Worm (Caenorhabditis elegans) whole organism, young adult: ENCODE data around the gene sra-1.

ENCODE experiments used
- B0035.1 ChIP-seq: sonication (generic microtip); optimal IDR thresholded peaks from 2 replicates; lab custom pipeline; 2016; ENCODE audit warnings: missing genetic modification characterization, mild to moderate bottlenecking, missing compliant biosample characterization, missing genotype, missing genetic modification reagents
- C06A6.2 ChIP-seq: fragments of 200-800 bp; sonication (Bioruptor generic); conservative IDR thresholded peaks from 2 replicates; pipeline ENCODE4 v1.3.6; 2022; ENCODE audit warnings: missing genetic modification characterization, missing compliant biosample characterization
- F10E7.11 ChIP-seq: sonication (generic microtip); optimal IDR thresholded peaks from 2 replicates; lab custom pipeline; 2017; ENCODE audit warnings: mild to moderate bottlenecking, missing genetic modification characterization, moderate library complexity, missing compliant biosample characterization
- F22D6.2 ChIP-seq: sonication (generic microtip); optimal IDR thresholded peaks from 2 replicates; lab custom pipeline; 2016; ENCODE audit warnings: mild to moderate bottlenecking, missing genetic modification characterization, missing compliant biosample characterization
- F33H1.4 ChIP-seq: fragments of 200-800 bp; sonication (Bioruptor generic); IDR thresholded peaks from 2 replicates; pipeline ENCODE4 v1.3.6; 2022; ENCODE audit warnings: missing genetic modification reagents, missing genetic modification characterization, missing compliant biosample characterization
- F37B4.10 ChIP-seq: fragments of 200-800 bp; sonication (Bioruptor generic); IDR thresholded peaks from 2 replicates; pipeline ENCODE4 v1.3.6; 2022; ENCODE audit warnings: missing genetic modification characterization, missing compliant biosample characterization
- F49E8.2 ChIP-seq: sonication (generic microtip); optimal IDR thresholded peaks from 3 replicates; lab custom pipeline; 2017; ENCODE audit warnings: missing genetic modification characterization, mild to moderate bottlenecking, missing compliant biosample characterization, antibody characterized with exemption, moderate library complexity; ENCODE audit not compliant: insufficient read depth
- F52B5.7 ChIP-seq: sonication (generic microtip); optimal IDR thresholded peaks from 2 replicates; lab custom pipeline; 2016; ENCODE audit warnings: mild to moderate bottlenecking, missing genetic modification characterization, missing compliant biosample characterization
- F55B11.4 ChIP-seq: sonication (generic microtip); optimal IDR thresholded peaks from 2 replicates; lab custom pipeline; 2016; ENCODE audit warnings: missing compliant biosample characterization, missing genetic modification characterization, borderline replicate concordance; ENCODE audit not compliant: insufficient read depth
- K11D2.4 ChIP-seq: fragments of 200-800 bp; sonication (Bioruptor generic); IDR thresholded peaks from 2 replicates; pipeline ENCODE4 v1.3.6; 2022; ENCODE audit warnings: missing genetic modification reagents, missing genetic modification characterization, missing compliant biosample characterization
- T07F8.4 ChIP-seq: sonication (generic microtip); optimal IDR thresholded peaks from 2 replicates; lab custom pipeline; 2016; ENCODE audit warnings: mild to moderate bottlenecking, missing genetic modification characterization, moderate library complexity, missing compliant biosample characterization
- Y53F4B.3 ChIP-seq: fragments of 200-800 bp; sonication (Bioruptor generic); IDR thresholded peaks from 2 replicates; pipeline ENCODE4 v1.3.6; 2022; ENCODE audit warnings: missing genetic modification reagents, missing genetic modification characterization, missing compliant biosample characterization
- Y67H2A.10 ChIP-seq: fragments of 200-800 bp; sonication (Bioruptor generic); conservative IDR thresholded peaks from 2 replicates; pipeline ENCODE4 v1.3.6; 2022; ENCODE audit warnings: missing genetic modification reagents, missing genetic modification characterization, missing compliant biosample characterization
- ama-1 ChIP-seq, 3 experiments: fragments of 150-350 bp in 1 of 3; sonication (generic microtip) in 2 of 3; optimal IDR thresholded peaks; 2 replicates each; lab custom pipeline; 2014 to 2018; ENCODE audit warnings: missing biosample characterization in 2 of 3, missing genetic modification characterization in 2 of 3, missing genetic modification reagents in 2 of 3
- aptf-2 ChIP-seq: fragments of 200-800 bp; sonication (Bioruptor generic); conservative IDR thresholded peaks from 2 replicates; pipeline ENCODE4 v1.3.6; 2022; ENCODE audit warnings: missing genetic modification reagents, missing genetic modification characterization, missing compliant biosample characterization
- atf-7 ChIP-seq: sonication (generic microtip); optimal IDR thresholded peaks from 2 replicates; lab custom pipeline; 2017; ENCODE audit warnings: mild to moderate bottlenecking, missing genetic modification characterization, missing compliant biosample characterization
- ccch-3 ChIP-seq: fragments of 200-800 bp; sonication (Bioruptor generic); optimal IDR thresholded peaks from 2 replicates; lab custom pipeline; 2018; ENCODE audit warnings: mild to moderate bottlenecking, missing genetic modification characterization, missing compliant biosample characterization
- cebp-1 ChIP-seq, 2 experiments: fragments of 200-800 bp in 1 of 2; sonication (Bioruptor generic) in 1 of 2; sonication (generic microtip) in 1 of 2; IDR thresholded peaks in 1 of 2; optimal IDR thresholded peaks in 1 of 2; 2 replicates each; pipeline versions ENCODE4 v1.3.6 to Lab custom; 2017 to 2022; ENCODE audit warnings: missing compliant biosample characterization in 2 of 2, missing genetic modification characterization in 2 of 2, mild to moderate bottlenecking in 1 of 2, missing genetic modification reagents in 1 of 2, moderate library complexity in 1 of 2
- ceh-100 ChIP-seq: fragments of 200-800 bp; sonication (Bioruptor generic); IDR thresholded peaks from 2 replicates; pipeline ENCODE4 v1.3.6; 2022; ENCODE audit warnings: missing genetic modification reagents, missing genetic modification characterization, missing compliant biosample characterization
- ceh-58 ChIP-seq: fragments of 200-800 bp; sonication (Bioruptor generic); IDR thresholded peaks from 2 replicates; pipeline ENCODE4 v1.3.6; 2022; ENCODE audit warnings: missing genetic modification characterization, missing compliant biosample characterization
- ceh-91 ChIP-seq: fragments of 200-800 bp; sonication (Bioruptor generic); IDR thresholded peaks from 2 replicates; pipeline ENCODE4 v1.3.6; 2022; ENCODE audit warnings: missing genetic modification reagents, missing genetic modification characterization, missing compliant biosample characterization
- chd-7 ChIP-seq: sonication (generic microtip); optimal IDR thresholded peaks from 2 replicates; lab custom pipeline; 2016; ENCODE audit warnings: mild to moderate bottlenecking, missing genetic modification characterization, moderate library complexity, missing compliant biosample characterization
- dox-1 ChIP-seq: fragments of 200-800 bp; sonication (Bioruptor generic); IDR thresholded peaks from 2 replicates; pipeline ENCODE4 v1.3.6; 2022; ENCODE audit warnings: missing genetic modification reagents, missing genetic modification characterization, missing compliant biosample characterization
- dpff-1 ChIP-seq: sonication (generic microtip); optimal IDR thresholded peaks from 2 replicates; lab custom pipeline; 2017; ENCODE audit warnings: mild to moderate bottlenecking, missing genetic modification characterization, missing compliant biosample characterization
- dpl-1 ChIP-seq: fragments of 150-350 bp; optimal IDR thresholded peaks from 2 replicates; lab custom pipeline; 2014; ENCODE audit warnings: missing biosample characterization, missing genetic modification reagents, missing genetic modification characterization
- efl-1 ChIP-seq: fragments of 150-350 bp; optimal IDR thresholded peaks from 2 replicates; lab custom pipeline; 2014; ENCODE audit warnings: missing biosample characterization, missing genetic modification reagents, missing genetic modification characterization
- ekl-4 ChIP-seq: fragments of 200-800 bp; sonication (Bioruptor generic); IDR thresholded peaks from 2 replicates; pipeline ENCODE4 v1.3.6; 2022; ENCODE audit warnings: missing genetic modification reagents, missing genetic modification characterization, missing compliant biosample characterization
- ets-4 ChIP-seq: fragments of 200-800 bp; sonication (Bioruptor generic); optimal IDR thresholded peaks from 2 replicates; lab custom pipeline; 2018; ENCODE audit warnings: mild to moderate bottlenecking, missing genetic modification characterization, missing compliant biosample characterization
- hlh-26 ChIP-seq: fragments of 200-800 bp; sonication (Bioruptor generic); conservative IDR thresholded peaks from 2 replicates; pipeline ENCODE4 v1.3.6; 2022; ENCODE audit warnings: missing genetic modification reagents, missing genetic modification characterization, missing compliant biosample characterization
- lag-1 ChIP-seq: fragments of 200-800 bp; sonication (Bioruptor generic); IDR thresholded peaks from 2 replicates; pipeline ENCODE4 v1.3.6; 2022; ENCODE audit warnings: missing genetic modification reagents, missing genetic modification characterization, missing compliant biosample characterization
- lin-26 ChIP-seq: fragments of 200-800 bp; sonication (Bioruptor generic); IDR thresholded peaks from 2 replicates; pipeline ENCODE4 v1.3.6; 2022; ENCODE audit warnings: missing genetic modification reagents, missing genetic modification characterization, missing compliant biosample characterization
- lin-40 ChIP-seq: sonication (generic microtip); optimal IDR thresholded peaks from 2 replicates; lab custom pipeline; 2016; ENCODE audit warnings: missing genetic modification characterization, mild to moderate bottlenecking, missing compliant biosample characterization, missing genotype, missing genetic modification reagents
- lin-54 ChIP-seq: fragments of 200-800 bp; sonication (Bioruptor generic); optimal IDR thresholded peaks from 2 replicates; lab custom pipeline; 2018; ENCODE audit warnings: mild to moderate bottlenecking, missing genetic modification characterization, missing compliant biosample characterization
- lir-1 ChIP-seq: fragments of 200-800 bp; sonication (Bioruptor generic); conservative IDR thresholded peaks from 2 replicates; pipeline ENCODE4 v1.3.6; 2022; ENCODE audit warnings: missing genetic modification reagents, missing genetic modification characterization, missing compliant biosample characterization
- madf-8 ChIP-seq: fragments of 200-800 bp; sonication (Bioruptor generic); conservative IDR thresholded peaks from 2 replicates; pipeline ENCODE4 v1.3.6; 2022; ENCODE audit warnings: missing genetic modification reagents, missing genetic modification characterization, missing compliant biosample characterization
- nfya-1 ChIP-seq: sonication (generic microtip); optimal IDR thresholded peaks from 2 replicates; lab custom pipeline; 2017; ENCODE audit warnings: antibody characterized with exemption, missing compliant biosample characterization, missing genetic modification characterization, borderline replicate concordance; ENCODE audit not compliant: insufficient read depth
- nfya-2 ChIP-seq: fragments of 200-800 bp; sonication (Bioruptor generic); IDR thresholded peaks from 2 replicates; pipeline ENCODE4 v1.3.6; 2022; ENCODE audit warnings: missing genetic modification reagents, missing genetic modification characterization, missing compliant biosample characterization
- nfyb-1 ChIP-seq: fragments of 200-800 bp; sonication (Bioruptor generic); IDR thresholded peaks from 2 replicates; pipeline ENCODE4 v1.3.6; 2022; ENCODE audit warnings: missing genetic modification reagents, missing genetic modification characterization, missing compliant biosample characterization
- nhr-179 ChIP-seq: sonication (generic microtip); optimal IDR thresholded peaks from 2 replicates; lab custom pipeline; 2016; ENCODE audit warnings: mild to moderate bottlenecking, missing genetic modification characterization, missing compliant biosample characterization
- nhr-80 ChIP-seq: sonication (generic microtip); optimal IDR thresholded peaks from 2 replicates; lab custom pipeline; 2016; ENCODE audit warnings: missing genetic modification characterization, missing compliant biosample characterization
- pbrm-1 ChIP-seq: fragments of 200-800 bp; sonication (Bioruptor generic); IDR thresholded peaks from 2 replicates; pipeline ENCODE4 v1.3.6; 2022; ENCODE audit warnings: missing genetic modification reagents, missing genetic modification characterization, missing compliant biosample characterization
- sptf-2 ChIP-seq: fragments of 200-800 bp; sonication (Bioruptor generic); optimal IDR thresholded peaks from 2 replicates; lab custom pipeline; 2018; ENCODE audit warnings: mild to moderate bottlenecking, missing genetic modification characterization, missing compliant biosample characterization
- tbp1 ChIP-seq: fragments of 200-800 bp; sonication (Bioruptor generic); optimal IDR thresholded peaks from 2 replicates; lab custom pipeline; 2018; ENCODE audit warnings: mild to moderate bottlenecking, missing genetic modification characterization, missing compliant biosample characterization
- unc-130 ChIP-seq: sonication (generic microtip); optimal IDR thresholded peaks from 2 replicates; lab custom pipeline; 2016; ENCODE audit warnings: missing genetic modification reagents, missing genetic modification characterization, missing compliant biosample characterization
- ztf-25 ChIP-seq: fragments of 200-800 bp; sonication (Bioruptor generic); IDR thresholded peaks from 2 replicates; pipeline ENCODE4 v1.3.6; 2022; ENCODE audit warnings: missing genetic modification reagents, missing genetic modification characterization, missing compliant biosample characterization
- ztf-28 ChIP-seq: fragments of 200-800 bp; sonication (Bioruptor generic); IDR thresholded peaks from 2 replicates; pipeline ENCODE4 v1.3.6; 2022; ENCODE audit warnings: missing genetic modification reagents, missing genetic modification characterization, missing compliant biosample characterization

sra-1 gene

ce11 chrII:9521570-9521969, at the start of gene sra-1:
Gene sra-1, minus strand, starts transcription at chrII:9521670.
- no peak for TF ChIP-seq lin-40
- TF ChIP-seq dpff-1 (tag; lab: Kevin White, UChicago): no peak
- TF ChIP-seq sptf-2 (GFP tag; lab: Kevin White, UChicago): no peak
- no peak for TF ChIP-seq unc-130 (GFP tag; lab: Kevin White, UChicago)
- TF ChIP-seq C06A6.2: no peak
- no peak for TF ChIP-seq hlh-26

ce11 chrII:9566045-9566444, 44.6 kb upstream of the sra-1 start:
- peak; percentile 12 for TF ChIP-seq sptf-2 (GFP tag; lab: Kevin White, UChicago)
- 0 out of 2 replicates have a peak, but pooled peaks have one; percentile 55 for TF ChIP-seq K11D2.4
- no peak for TF ChIP-seq F22D6.2 (tag; lab: Kevin White, UChicago)
- TF ChIP-seq efl-1 (GFP tag; lab: Kevin White, UChicago): no peak
- TF ChIP-seq atf-7 (tag; lab: Kevin White, UChicago): peak; percentile 54
- TF ChIP-seq ceh-58 (GFP tag; lab: Robert Waterston, UW): 0 out of 2 replicates have a peak, but pooled peaks have one; percentile 67
- TF ChIP-seq ama-1 (optimal IDR thresholded peaks at IDR 0.05; lab: Kevin White, UChicago): no peak
- peak in 1 of 2 experiments; percentile 85 for TF ChIP-seq ama-1 (GFP tag; optimal IDR thresholded peaks at IDR 0.05; lab: Kevin White, UChicago)
- no peak for TF ChIP-seq F10E7.11
- no peak for TF ChIP-seq nfya-2 (GFP tag; lab: Robert Waterston, UW)
- no peak for TF ChIP-seq nfya-1 (tag; lab: Kevin White, UChicago)
- TF ChIP-seq nfyb-1: peak; percentile 87
- TF ChIP-seq nhr-179: no peak
- no peak for TF ChIP-seq hlh-26
- TF ChIP-seq lir-1 (GFP tag; lab: Robert Waterston, UW): no peak
- no peak for TF ChIP-seq ccch-3 (GFP tag; lab: Kevin White, UChicago)
- 0 out of 2 replicates have a peak, but pooled peaks have one; percentile 65 for TF ChIP-seq aptf-2
- peak; percentile 48 for TF ChIP-seq lin-54 (GFP tag; lab: Kevin White, UChicago)
- peak; percentile 46; the same call in 1 of the 2 replicates for TF ChIP-seq Y67H2A.10
- TF ChIP-seq F37B4.10 (GFP tag; lab: Robert Waterston, UW): 0 out of 2 replicates have a peak, but pooled peaks have one; percentile 35
- no peak for TF ChIP-seq cebp-1 (GFP tag; IDR thresholded peaks at IDR 0.05; lab: Robert Waterston, UW)
- TF ChIP-seq cebp-1 (tag; optimal IDR thresholded peaks at IDR 0.05; lab: Kevin White, UChicago): peak; percentile 73
- TF ChIP-seq ztf-28 (GFP tag; lab: Robert Waterston, UW): 0 out of 2 replicates have a peak, but pooled peaks have one; percentile 58
- TF ChIP-seq madf-8 (GFP tag; lab: Robert Waterston, UW): 0 out of 2 replicates have a peak, but pooled peaks have one; percentile 32
- TF ChIP-seq F52B5.7 (tag; lab: Kevin White, UChicago): peak; percentile 83
- TF ChIP-seq dox-1 (GFP tag; lab: Robert Waterston, UW): peak; percentile 83
- TF ChIP-seq F55B11.4 (tag; lab: Kevin White, UChicago): no peak
- 0 out of 2 replicates have a peak, but pooled peaks have one; percentile 62 for TF ChIP-seq ekl-4 (GFP tag; lab: Robert Waterston, UW)
- TF ChIP-seq ceh-91 (GFP tag; lab: Robert Waterston, UW): no peak
- peak; percentile 46; the same call in 1 of the 2 replicates for TF ChIP-seq F33H1.4 (GFP tag; lab: Robert Waterston, UW)
- TF ChIP-seq ets-4 (GFP tag; lab: Kevin White, UChicago): no peak
- peak; percentile 98 for TF ChIP-seq tbp1 (GFP tag; lab: Kevin White, UChicago)
- peak; percentile 68 for TF ChIP-seq ceh-100 (GFP tag; lab: Robert Waterston, UW)
- TF ChIP-seq F49E8.2 (tag; lab: Kevin White, UChicago): peak; percentile 45
- TF ChIP-seq pbrm-1: peak; percentile 77
- peak; percentile 97 for TF ChIP-seq ztf-25 (GFP tag; lab: Robert Waterston, UW)
- no peak for TF ChIP-seq lag-1 (GFP tag; lab: Robert Waterston, UW)
- TF ChIP-seq chd-7 (tag; lab: Kevin White, UChicago): peak; percentile 80
- no peak for TF ChIP-seq Y53F4B.3
- TF ChIP-seq nhr-80 (tag; lab: Kevin White, UChicago): peak; percentile 31
- TF ChIP-seq lin-26: peak; percentile 97
- TF ChIP-seq B0035.1 (tag; lab: Kevin White, UChicago): peak; percentile 32
- TF ChIP-seq T07F8.4 (tag; lab: Kevin White, UChicago): peak; percentile 53
- peak; percentile 0 for TF ChIP-seq dpl-1 (GFP tag; lab: Kevin White, UChicago)
